Fruit fly (Drosophila melanogaster) whole organism, adult: ENCODE results near the gene Rpn12.

Source experiments
- CG11617 ChIP-seq: fragments of 200-800 bp; sonication (Bioruptor generic); optimal IDR thresholded peaks from 2 replicates; lab custom pipeline; 2017; ENCODE audit warnings: mild to moderate bottlenecking, missing biosample characterization, missing genetic modification reagents, missing genetic modification characterization
- CG12768 ChIP-seq: fragments of 200-800 bp; sonication (Bioruptor generic); optimal IDR thresholded peaks from 2 replicates; lab custom pipeline; 2017; ENCODE audit warnings: missing biosample characterization, missing genetic modification characterization, mild to moderate bottlenecking, moderate library complexity, missing genetic modification reagents
- CG14711 ChIP-seq: fragments of 200-800 bp; sonication (Bioruptor generic); optimal IDR thresholded peaks from 2 replicates; lab custom pipeline; 2018; ENCODE audit warnings: missing biosample characterization, mild to moderate bottlenecking, missing genetic modification characterization, moderate library complexity
- CG1620 ChIP-seq: fragments of 200-800 bp; sonication (Bioruptor generic); optimal IDR thresholded peaks from 2 replicates; lab custom pipeline; 2016; ENCODE audit warnings: missing biosample characterization, missing genetic modification characterization
- CG33017 ChIP-seq: fragments of 200-800 bp; sonication (Bioruptor generic); optimal IDR thresholded peaks from 2 replicates; lab custom pipeline; 2018; ENCODE audit warnings: missing biosample characterization, mild to moderate bottlenecking, missing genetic modification characterization, moderate library complexity
- CG5204 ChIP-seq: fragments of 200-800 bp; sonication (Bioruptor generic); optimal IDR thresholded peaks from 2 replicates; lab custom pipeline; 2016; ENCODE audit warnings: missing biosample characterization, missing genetic modification characterization
- CG7045 ChIP-seq: fragments of 200-800 bp; sonication (Bioruptor generic); optimal IDR thresholded peaks from 2 replicates; lab custom pipeline; 2017; ENCODE audit warnings: missing biosample characterization, mild to moderate bottlenecking, missing genetic modification characterization
- CG7101 ChIP-seq: fragments of 200-800 bp; sonication (Bioruptor generic); optimal IDR thresholded peaks from 2 replicates; lab custom pipeline; 2018; ENCODE audit warnings: missing biosample characterization, mild to moderate bottlenecking, missing genetic modification characterization, moderate library complexity
- Clk ChIP-seq: fragments of 200-800 bp; sonication (Bioruptor generic); optimal IDR thresholded peaks from 2 replicates; lab custom pipeline; 2017; ENCODE audit warnings: missing biosample characterization, missing genetic modification characterization
- Crg-1 ChIP-seq: fragments of 200-800 bp; sonication (Bioruptor generic); optimal IDR thresholded peaks from 2 replicates; lab custom pipeline; 2016; ENCODE audit warnings: missing biosample characterization, missing genetic modification characterization
- Hr96 ChIP-seq: fragments of 200-800 bp; sonication (Bioruptor generic); optimal IDR thresholded peaks from 2 replicates; lab custom pipeline; 2016; ENCODE audit warnings: missing biosample characterization, missing genetic modification characterization
- Mnt ChIP-seq: fragments of 200-800 bp; sonication (Bioruptor generic); optimal IDR thresholded peaks from 2 replicates; lab custom pipeline; 2016; ENCODE audit warnings: missing biosample characterization, mild to moderate bottlenecking, missing genetic modification characterization
- bab1 ChIP-seq: fragments of 200-800 bp; sonication (Bioruptor generic); optimal IDR thresholded peaks from 3 replicates; lab custom pipeline; 2019; ENCODE audit warnings: missing biosample characterization, mild to moderate bottlenecking, missing genetic modification characterization, moderate library complexity
- cic ChIP-seq: fragments of 200-800 bp; sonication (Bioruptor generic); optimal IDR thresholded peaks from 2 replicates; lab custom pipeline; 2017; ENCODE audit warnings: missing biosample characterization, mild to moderate bottlenecking, missing genetic modification characterization, moderate library complexity
- cnc ChIP-seq, 2 experiments: fragments of >200 bp; optimal IDR thresholded peaks; 2 replicates each; lab custom pipeline; 2017
- kay ChIP-seq: fragments of 200-800 bp; sonication (Bioruptor generic); peaks from one replicate; lab custom pipeline; 2016; ENCODE audit warnings: missing biosample characterization, missing genetic modification characterization, borderline replicate concordance
- ovo ChIP-seq: fragments of 200-800 bp; sonication (Bioruptor generic); optimal IDR thresholded peaks from 2 replicates; lab custom pipeline; 2016; ENCODE audit warnings: missing biosample characterization, missing genetic modification characterization
- pad ChIP-seq: fragments of 200-800 bp; sonication (Bioruptor generic); optimal IDR thresholded peaks from 3 replicates; lab custom pipeline; 2017; ENCODE audit warnings: missing biosample characterization, missing genetic modification characterization, mild to moderate bottlenecking, moderate library complexity, missing genetic modification reagents
- tj ChIP-seq: fragments of 200-800 bp; sonication (Bioruptor generic); optimal IDR thresholded peaks from 3 replicates; lab custom pipeline; 2017; ENCODE audit warnings: missing biosample characterization, mild to moderate bottlenecking, missing genetic modification characterization, moderate library complexity
- toe ChIP-seq: fragments of 200-800 bp; sonication (Bioruptor generic); optimal IDR thresholded peaks from 2 replicates; lab custom pipeline; 2016; ENCODE audit warnings: missing biosample characterization, missing genetic modification characterization

The Rpn12 gene

DNA sequence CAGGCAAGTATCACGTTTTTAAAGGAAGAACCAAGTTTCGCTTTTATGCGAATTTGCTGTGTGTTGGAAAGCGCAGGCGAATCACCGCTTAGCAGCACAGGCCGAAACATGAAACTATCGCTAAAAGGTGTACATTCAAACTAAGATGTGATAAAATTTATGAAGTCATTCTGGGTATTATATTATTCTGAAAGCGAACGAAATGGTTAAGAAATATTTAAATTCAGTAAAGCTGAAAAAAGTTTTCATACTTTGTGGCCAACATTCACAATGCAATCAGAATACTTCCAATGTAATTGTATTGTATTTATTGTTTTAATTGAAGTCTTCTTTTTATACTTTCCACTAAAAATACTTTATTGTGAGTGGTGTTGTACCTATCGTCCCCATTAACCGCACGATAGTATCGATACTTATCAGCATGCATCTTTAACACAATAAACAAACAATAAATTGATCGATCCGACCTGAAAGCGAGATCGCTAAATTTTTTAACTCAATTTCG lies 1.6 kb upstream of the Rpn12 start, which contains the start of gene Smn:
Smn (minus strand) TSS at position 347 of the 505 bp plus-strand sequence.
- TF ChIP-seq tj (GFP tag; lab: Kevin White, UChicago) (peak; percentile 28), kay (GFP tag; lab: Kevin White, UChicago) (no peak), Mnt (peak; percentile 49), CG33017 (peak; percentile 54), CG14711 (tag; lab: Kevin White, UChicago) (peak; percentile 47), bab1 (GFP tag; lab: Kevin White, UChicago) (peak; percentile 68), Hr96 (GFP tag; lab: Kevin White, UChicago) (no peak), CG7101 (tag; lab: Kevin White, UChicago) (peak; percentile 64), toe (no peak), CG5204 (GFP tag; lab: Kevin White, UChicago) (no peak), ovo (GFP tag; lab: Kevin White, UChicago) (peak; percentile 34), pad (GFP tag; lab: Kevin White, UChicago) (peak; percentile 69), CG11617 (GFP tag; lab: Kevin White, UChicago) (peak; percentile 63), CG12768 (peak; percentile 28), cnc (optimal IDR thresholded peaks at IDR 0.05; lab: Kevin White, UChicago) (no peak), CG1620 (peak; percentile 56), CG7045 (GFP tag; lab: Kevin White, UChicago) (no peak), Clk (GFP tag; lab: Kevin White, UChicago) (peak; percentile 4), cic (no peak), Crg-1 (GFP tag; lab: Kevin White, UChicago) (peak; percentile 82)

DNA sequence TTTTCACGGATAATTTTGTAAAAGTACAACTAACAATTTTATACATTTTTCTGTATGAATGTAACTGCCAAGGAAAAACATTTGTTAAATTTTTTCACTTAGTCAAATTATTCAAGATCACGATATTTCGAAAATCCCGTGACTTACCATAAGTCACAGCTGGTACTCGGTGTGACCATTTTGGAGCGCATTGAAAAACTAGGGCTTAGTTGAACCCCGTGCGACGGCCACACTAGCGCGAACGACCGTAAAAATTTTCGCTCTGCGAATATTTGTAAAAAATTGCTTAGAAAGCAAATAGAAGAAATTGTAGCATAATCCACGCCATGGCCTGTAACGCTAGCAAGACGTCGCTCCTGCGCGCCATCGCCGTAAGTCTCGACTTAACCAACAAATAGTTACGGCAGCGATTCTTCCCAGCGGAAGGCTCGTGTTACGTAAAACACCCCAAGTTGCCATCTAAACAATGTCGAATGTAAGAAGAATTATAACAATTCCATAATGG lies 1.3 kb downstream of the Rpn12 start, which contains the start of gene UQCR-C2:
UQCR-C2 (plus strand) TSS at position 51 of the 505 bp plus-strand sequence.
- peak; percentile 76 for TF ChIP-seq bab1 (GFP tag; lab: Kevin White, UChicago)
- TF ChIP-seq CG1620, result peak; percentile 68
- peak; percentile 30 for TF ChIP-seq CG14711 (tag; lab: Kevin White, UChicago)
- TF ChIP-seq kay (GFP tag; lab: Kevin White, UChicago), result no peak
- TF ChIP-seq Crg-1 (GFP tag; lab: Kevin White, UChicago), result peak; percentile 29
- peak; percentile 54 for TF ChIP-seq CG7101 (tag; lab: Kevin White, UChicago)
- peak; percentile 5 for TF ChIP-seq CG33017
- no peak for TF ChIP-seq CG7045 (GFP tag; lab: Kevin White, UChicago)
- TF ChIP-seq Mnt, result peak; percentile 70
- no peak for TF ChIP-seq toe
- no peak for TF ChIP-seq Hr96 (GFP tag; lab: Kevin White, UChicago)
- peak; percentile 48 for TF ChIP-seq CG11617 (GFP tag; lab: Kevin White, UChicago)
- peak; percentile 54 for TF ChIP-seq tj (GFP tag; lab: Kevin White, UChicago)
- TF ChIP-seq cic, result peak; percentile 47

DNA sequence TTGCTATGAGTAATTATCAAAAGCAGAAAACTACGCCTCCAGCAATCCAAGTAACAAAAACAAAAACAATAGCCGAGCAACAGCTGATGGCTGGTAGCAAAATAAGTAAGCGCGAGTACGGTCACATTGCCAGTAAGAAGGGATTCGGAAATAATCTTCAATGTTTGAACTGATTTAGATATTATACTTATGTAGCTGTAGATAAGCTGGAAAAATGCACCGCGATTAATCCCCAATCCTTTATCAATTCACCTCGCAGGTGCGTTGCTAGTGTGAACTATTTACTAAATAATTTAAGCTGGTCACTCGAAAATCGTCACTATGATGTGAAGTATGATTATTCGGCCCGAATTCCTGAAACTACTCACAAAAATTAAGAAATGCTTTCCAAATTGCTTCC lies 4.2 kb downstream of the Rpn12 start, which contains the start of the genes Syx8 and CG32163:
Syx8 (minus strand) TSS at position 69 of the 400 bp plus-strand sequence.
CG32163 (plus strand) TSS at position 169 of the 400 bp plus-strand sequence.
- no peak for TF ChIP-seq CG7045 (GFP tag; lab: Kevin White, UChicago)
- TF ChIP-seq kay (GFP tag; lab: Kevin White, UChicago), result no peak
- TF ChIP-seq tj (GFP tag; lab: Kevin White, UChicago), result peak; percentile 17
- no peak for TF ChIP-seq toe
- no peak for TF ChIP-seq Hr96 (GFP tag; lab: Kevin White, UChicago)
- peak; percentile 25 for TF ChIP-seq Mnt
- TF ChIP-seq CG5204 (GFP tag; lab: Kevin White, UChicago), result no peak
- peak; percentile 36 for TF ChIP-seq bab1 (GFP tag; lab: Kevin White, UChicago)
- TF ChIP-seq CG7101 (tag; lab: Kevin White, UChicago), result peak; percentile 9
- TF ChIP-seq cic, result peak; percentile 32
- no peak for TF ChIP-seq cnc (optimal IDR thresholded peaks at IDR 0.05; lab: Kevin White, UChicago)

DNA sequence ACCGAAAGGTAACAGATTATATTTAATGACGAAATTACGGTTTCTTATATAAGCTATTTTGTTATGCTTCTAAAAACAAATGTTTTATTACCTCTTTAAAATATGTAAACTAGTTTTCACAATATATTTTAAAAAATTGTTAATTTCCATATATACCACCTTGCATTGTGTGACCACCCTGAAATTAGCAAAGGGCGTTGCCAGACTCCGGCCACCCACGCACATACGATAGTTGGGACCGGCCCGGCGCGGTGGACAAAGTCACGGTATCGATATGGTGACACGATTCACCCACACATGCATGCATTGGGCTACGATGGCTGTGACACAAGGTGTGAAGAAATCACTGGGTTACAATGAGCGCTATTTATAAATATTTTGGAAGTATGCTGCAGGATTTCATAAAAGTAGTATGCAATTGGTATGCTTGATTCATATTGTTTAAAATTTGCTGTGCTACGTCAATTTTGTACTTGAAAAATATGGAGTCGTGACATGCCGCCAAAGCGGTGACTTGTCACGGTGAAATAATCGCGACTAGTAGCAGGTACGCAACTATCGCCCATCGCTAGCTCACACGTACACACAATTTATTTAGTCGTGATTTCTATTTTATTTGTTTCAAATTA lies 5.3 kb downstream of the Rpn12 start:
- TF ChIP-seq ovo (GFP tag; lab: Kevin White, UChicago), result peak; percentile 65
- TF ChIP-seq Crg-1 (GFP tag; lab: Kevin White, UChicago), result peak; percentile 70
- peak; percentile 20 for TF ChIP-seq Clk (GFP tag; lab: Kevin White, UChicago)
- peak; percentile 33 for TF ChIP-seq bab1 (GFP tag; lab: Kevin White, UChicago)
- TF ChIP-seq Mnt, result peak; percentile 77
- TF ChIP-seq pad (GFP tag; lab: Kevin White, UChicago), result peak; percentile 55
- no peak for TF ChIP-seq kay (GFP tag; lab: Kevin White, UChicago)
- no peak for TF ChIP-seq CG5204 (GFP tag; lab: Kevin White, UChicago)
- TF ChIP-seq CG11617 (GFP tag; lab: Kevin White, UChicago), result peak; percentile 64
- peak; percentile 34 for TF ChIP-seq CG7045 (GFP tag; lab: Kevin White, UChicago)
- TF ChIP-seq Hr96 (GFP tag; lab: Kevin White, UChicago), result no peak
- no peak for TF ChIP-seq cnc (optimal IDR thresholded peaks at IDR 0.05; lab: Kevin White, UChicago)
- peak; percentile 49 for TF ChIP-seq tj (GFP tag; lab: Kevin White, UChicago)
- peak; percentile 70 for TF ChIP-seq CG33017
- TF ChIP-seq CG12768, result peak; percentile 35
- TF ChIP-seq toe, result no peak
- TF ChIP-seq CG14711 (tag; lab: Kevin White, UChicago), result peak; percentile 70
- TF ChIP-seq CG1620, result peak; percentile 71
- TF ChIP-seq CG7101 (tag; lab: Kevin White, UChicago), result peak; percentile 75
- TF ChIP-seq cic, result peak; percentile 35

DNA sequence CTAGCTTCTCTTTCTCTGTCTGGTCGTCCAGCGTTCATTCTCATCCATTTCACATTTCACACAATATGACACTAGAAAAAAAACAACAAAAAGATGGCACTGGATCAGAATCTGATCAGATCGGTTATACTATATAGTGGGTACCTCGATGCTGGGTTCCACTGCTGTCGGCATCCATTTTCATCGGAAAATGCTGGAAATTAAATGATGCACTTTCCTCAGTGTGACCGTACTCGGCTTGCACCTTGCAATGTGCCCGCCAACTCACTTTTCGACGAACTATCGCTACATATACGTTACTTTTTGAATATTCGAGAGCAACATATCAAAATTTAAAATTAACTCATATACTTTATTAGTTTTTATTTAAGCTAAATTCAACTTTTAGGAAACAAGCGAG lies 8.0 kb downstream of the Rpn12 start, which contains the start of gene tra:
tra (minus strand) TSS at position 191 of the 400 bp plus-strand sequence.
- TF ChIP-seq CG14711 (tag; lab: Kevin White, UChicago), result no peak
- TF ChIP-seq CG33017, result no peak
- TF ChIP-seq CG1620, result no peak
- TF ChIP-seq Mnt, result no peak
- no peak for TF ChIP-seq Crg-1 (GFP tag; lab: Kevin White, UChicago)
- TF ChIP-seq tj (GFP tag; lab: Kevin White, UChicago), result no peak
